Fruit fly (Drosophila melanogaster) whole organism, embryonic: ENCODE measurements around the gene Mtpalpha.

Source experiments
- Atf3 ChIP-seq: fragments of 200-800 bp; sonication (Bioruptor generic); optimal IDR thresholded peaks from 3 replicates; lab custom pipeline; 2016; ENCODE audit warnings: missing biosample characterization, missing genetic modification characterization
- BEAF-32 ChIP-seq: fragments of 200-800 bp; sonication (Bioruptor generic); optimal IDR thresholded peaks from 3 replicates; lab custom pipeline; 2017; ENCODE audit warnings: missing biosample characterization, missing genetic modification characterization, mild to moderate bottlenecking, moderate library complexity, missing genetic modification reagents
- CG1024 ChIP-seq: fragments of 200-800 bp; sonication (Bioruptor generic); IDR thresholded peaks from 2 replicates; pipeline ENCODE4 v1.3.6; 2022; ENCODE audit warnings: missing biosample characterization, missing genetic modification characterization
- CG10321 ChIP-seq: fragments of 200-800 bp; sonication (Bioruptor generic); IDR thresholded peaks from 2 replicates; pipeline ENCODE4 v1.3.6; 2022; ENCODE audit warnings: missing biosample characterization, missing genetic modification characterization
- CG10979 ChIP-seq: fragments of 200-800 bp; sonication (Bioruptor generic); optimal IDR thresholded peaks from 2 replicates; lab custom pipeline; 2018; ENCODE audit warnings: missing biosample characterization, mild to moderate bottlenecking, missing genetic modification characterization, moderate library complexity
- CG1233 ChIP-seq: fragments of 200-800 bp; sonication (Bioruptor generic); optimal IDR thresholded peaks from 4 replicates; lab custom pipeline; 2018; ENCODE audit warnings: missing biosample characterization, mild to moderate bottlenecking, missing genetic modification characterization
- CG12769 ChIP-seq: fragments of 200-800 bp; sonication (Bioruptor generic); optimal IDR thresholded peaks from 2 replicates; lab custom pipeline; 2019; ENCODE audit warnings: missing biosample characterization, mild to moderate bottlenecking, missing genetic modification characterization, moderate library complexity
- CG13287 ChIP-seq: fragments of 200-800 bp; sonication (Bioruptor generic); IDR thresholded peaks from 2 replicates; pipeline ENCODE4 v1.3.6; 2022; ENCODE audit warnings: missing biosample characterization, missing genetic modification characterization; ENCODE audit not compliant: partially characterized antibody
- CG14667 ChIP-seq: fragments of 200-800 bp; sonication (Bioruptor generic); IDR thresholded peaks from 2 replicates; pipeline ENCODE4 v1.3.6; 2022; ENCODE audit warnings: missing biosample characterization, missing genetic modification characterization
- CG1647 ChIP-seq: fragments of 200-800 bp; sonication (Bioruptor generic); optimal IDR thresholded peaks from 3 replicates; lab custom pipeline; 2016; ENCODE audit warnings: missing biosample characterization, missing genetic modification characterization
- CG16813 ChIP-seq: fragments of 200-800 bp; sonication (Bioruptor generic); IDR thresholded peaks from 3 replicates; pipeline ENCODE4 v1.3.6; 2022; ENCODE audit warnings: missing biosample characterization, missing genetic modification characterization; ENCODE audit not compliant: partially characterized antibody
- CG17361 ChIP-seq: fragments of 200-800 bp; sonication (Bioruptor generic); IDR thresholded peaks from 3 replicates; pipeline ENCODE4 v1.3.6; 2022; ENCODE audit warnings: missing biosample characterization, missing genetic modification characterization
- CG30403 ChIP-seq: fragments of 200-800 bp; sonication (Bioruptor generic); optimal IDR thresholded peaks from 3 replicates; lab custom pipeline; 2016; ENCODE audit warnings: missing biosample characterization, missing genetic modification characterization
- CG34224 ChIP-seq: fragments of 200-800 bp; sonication (Bioruptor generic); IDR thresholded peaks from 3 replicates; pipeline ENCODE4 v1.3.6; 2022; ENCODE audit warnings: missing biosample characterization, missing genetic modification characterization; ENCODE audit not compliant: partially characterized antibody
- CG34422 ChIP-seq: fragments of 200-800 bp; sonication (Bioruptor generic); IDR thresholded peaks from 3 replicates; pipeline ENCODE4 v1.3.6; 2022; ENCODE audit warnings: missing biosample characterization, missing genetic modification characterization
- CG3838 ChIP-seq: fragments of 200-800 bp; sonication (Bioruptor generic); optimal IDR thresholded peaks from 3 replicates; lab custom pipeline; 2016; ENCODE audit warnings: missing biosample characterization, missing genetic modification characterization
- CG4730 ChIP-seq: fragments of 200-800 bp; sonication (Bioruptor generic); IDR thresholded peaks from 2 replicates; pipeline ENCODE4 v1.3.6; 2022; ENCODE audit warnings: missing biosample characterization, missing genetic modification characterization
- CG6254 ChIP-seq: fragments of 200-800 bp; sonication (Bioruptor generic); optimal IDR thresholded peaks from 3 replicates; lab custom pipeline; 2017; ENCODE audit warnings: mild to moderate bottlenecking, missing biosample characterization, missing genetic modification reagents, missing genetic modification characterization
- CG6272 ChIP-seq: fragments of 200-800 bp; sonication (Bioruptor generic); IDR thresholded peaks from 2 replicates; pipeline ENCODE4 v1.3.6; 2022; ENCODE audit warnings: missing biosample characterization, missing genetic modification characterization
- CG6654 ChIP-seq: fragments of 200-800 bp; sonication (Bioruptor generic); optimal IDR thresholded peaks from 2 replicates; lab custom pipeline; 2017; ENCODE audit warnings: missing biosample characterization, mild to moderate bottlenecking, missing genetic modification characterization
- CG8478 ChIP-seq: fragments of >200 bp; optimal IDR thresholded peaks from 2 replicates; lab custom pipeline; 2018
- CG8944 ChIP-seq: fragments of 200-800 bp; sonication (Bioruptor generic); optimal IDR thresholded peaks from 3 replicates; lab custom pipeline; 2016; ENCODE audit warnings: missing biosample characterization, missing genetic modification characterization
- Dfd ChIP-seq, 2 experiments: fragments of >200 bp; optimal IDR thresholded peaks; 2 replicates each; lab custom pipeline; 2017; ENCODE audit warnings: missing biosample characterization in 2 of 2, missing genetic modification characterization in 2 of 2
- Dip2 ChIP-seq: fragments of 200-800 bp; sonication (Bioruptor generic); IDR thresholded peaks from 2 replicates; pipeline ENCODE4 v1.3.6; 2022; ENCODE audit warnings: missing biosample characterization, missing genetic modification characterization
- ERR ChIP-seq: fragments of 200-800 bp; sonication (Bioruptor generic); optimal IDR thresholded peaks from 2 replicates; lab custom pipeline; 2016; ENCODE audit warnings: missing biosample characterization, missing genetic modification characterization
- Eip74EF ChIP-seq, 2 experiments: fragments of 200-800 bp in 1 of 2; fragments of >200 bp in 1 of 2; sonication (Bioruptor generic) in 1 of 2; optimal IDR thresholded peaks; 2 replicates each; lab custom pipeline; 2017 to 2019; ENCODE audit warnings: missing biosample characterization in 2 of 2, missing genetic modification characterization in 2 of 2, mild to moderate bottlenecking in 1 of 2, moderate library complexity in 1 of 2
- Hr78 ChIP-seq, 2 experiments: fragments of 200-800 bp in 1 of 2; fragments of >200 bp in 1 of 2; sonication (Bioruptor generic) in 1 of 2; optimal IDR thresholded peaks; 2 replicates each; lab custom pipeline; 2017 to 2019; ENCODE audit warnings: missing biosample characterization in 2 of 2, missing genetic modification characterization in 2 of 2, mild to moderate bottlenecking in 1 of 2, moderate library complexity in 1 of 2
- Lhr ChIP-seq: fragments of 200-800 bp; sonication (Bioruptor generic); optimal IDR thresholded peaks from 3 replicates; lab custom pipeline; 2017; ENCODE audit warnings: mild to moderate bottlenecking, missing biosample characterization, missing genetic modification reagents, missing genetic modification characterization
- MBD-R2 ChIP-seq: fragments of 200-800 bp; sonication (Bioruptor generic); IDR thresholded peaks from 2 replicates; pipeline ENCODE4 v1.3.6; 2022; ENCODE audit warnings: missing biosample characterization, missing genetic modification characterization
- Oli ChIP-seq: fragments of 200-800 bp; sonication (Bioruptor generic); optimal IDR thresholded peaks from 2 replicates; lab custom pipeline; 2018; ENCODE audit warnings: missing biosample characterization, mild to moderate bottlenecking, missing genetic modification characterization, moderate library complexity
- Taf1 ChIP-seq: fragments of 200-800 bp; sonication (Bioruptor generic); IDR thresholded peaks from 2 replicates; pipeline ENCODE4 v1.3.6; 2022; ENCODE audit warnings: missing biosample characterization, missing genetic modification characterization
- abd-A ChIP-seq: fragments of 200-800 bp; sonication (Bioruptor generic); optimal IDR thresholded peaks from 3 replicates; lab custom pipeline; 2019; ENCODE audit warnings: missing biosample characterization, mild to moderate bottlenecking, missing genetic modification characterization, moderate library complexity
- esg ChIP-seq: fragments of 200-800 bp; sonication (Bioruptor generic); conservative IDR thresholded peaks from 2 replicates; pipeline ENCODE4 v1.3.6; 2022; ENCODE audit warnings: missing biosample characterization, missing genetic modification characterization
- fd102C ChIP-seq: fragments of 200-800 bp; sonication (Bioruptor generic); optimal IDR thresholded peaks from 2 replicates; lab custom pipeline; 2018; ENCODE audit warnings: missing biosample characterization, mild to moderate bottlenecking, missing genetic modification characterization, moderate library complexity
- fu2 ChIP-seq: fragments of 200-800 bp; sonication (Bioruptor generic); optimal IDR thresholded peaks from 2 replicates; lab custom pipeline; 2016; ENCODE audit warnings: missing biosample characterization, missing genetic modification characterization
- jigr1 ChIP-seq: fragments of 200-800 bp; sonication (Bioruptor generic); IDR thresholded peaks from 3 replicates; pipeline ENCODE4 v1.3.6; 2022; ENCODE audit warnings: missing biosample characterization, missing genetic modification characterization
- jing ChIP-seq: fragments of 200-800 bp; sonication (Bioruptor generic); optimal IDR thresholded peaks from 2 replicates; lab custom pipeline; 2018; ENCODE audit warnings: missing biosample characterization, mild to moderate bottlenecking, missing genetic modification characterization
- jumu ChIP-seq: fragments of 200-800 bp; sonication (Bioruptor generic); optimal IDR thresholded peaks from 3 replicates; lab custom pipeline; 2016; ENCODE audit warnings: missing biosample characterization, missing genetic modification characterization
- kah ChIP-seq: fragments of 200-800 bp; sonication (Bioruptor generic); optimal IDR thresholded peaks from 2 replicates; lab custom pipeline; 2018; ENCODE audit warnings: missing biosample characterization, mild to moderate bottlenecking, missing genetic modification characterization
- ken ChIP-seq: fragments of 200-800 bp; sonication (Bioruptor generic); IDR thresholded peaks from 3 replicates; pipeline ENCODE4 v1.3.6; 2022; ENCODE audit warnings: missing biosample characterization, missing genetic modification characterization
- pfk ChIP-seq: fragments of 200-800 bp; sonication (Bioruptor generic); optimal IDR thresholded peaks from 2 replicates; lab custom pipeline; 2018; ENCODE audit warnings: missing biosample characterization, mild to moderate bottlenecking, missing genetic modification characterization, moderate library complexity
- pnt ChIP-seq: fragments of 200-800 bp; sonication (Bioruptor generic); optimal IDR thresholded peaks from 3 replicates; lab custom pipeline; 2016; ENCODE audit warnings: missing biosample characterization, missing genetic modification characterization
- ranshi ChIP-seq: fragments of 200-800 bp; sonication (Bioruptor generic); IDR thresholded peaks from 2 replicates; pipeline ENCODE4 v1.3.6; 2022; ENCODE audit warnings: missing biosample characterization, missing genetic modification characterization
- sc ChIP-seq, 3 experiments: fragments of >200 bp in 2 of 3; fragments of 200-800 bp in 1 of 3; sonication (Bioruptor generic) in 1 of 3; optimal IDR thresholded peaks; 2 replicates in 2 of 3; 3 replicates in 1 of 3; lab custom pipeline; 2017; ENCODE audit warnings: mild to moderate bottlenecking in 1 of 3, missing biosample characterization in 1 of 3, missing genetic modification characterization in 1 of 3, missing genetic modification reagents in 1 of 3
- seq ChIP-seq: fragments of 200-800 bp; sonication (Bioruptor generic); IDR thresholded peaks from 2 replicates; pipeline ENCODE4 v1.3.6; 2022; ENCODE audit warnings: missing biosample characterization, missing genetic modification characterization
- sob ChIP-seq: fragments of 200-800 bp; sonication (Bioruptor generic); IDR thresholded peaks from 2 replicates; pipeline ENCODE4 v1.3.6; 2022; ENCODE audit warnings: missing biosample characterization, missing genetic modification characterization
- stwl ChIP-seq: fragments of 200-800 bp; sonication (Bioruptor generic); optimal IDR thresholded peaks from 3 replicates; lab custom pipeline; 2018; ENCODE audit warnings: missing biosample characterization, mild to moderate bottlenecking, missing genetic modification characterization, moderate library complexity
- yki ChIP-seq: fragments of >200 bp; optimal IDR thresholded peaks from 3 replicates; lab custom pipeline; 2018
- zf30C ChIP-seq: fragments of 200-800 bp; sonication (Bioruptor generic); optimal IDR thresholded peaks from 3 replicates; lab custom pipeline; 2018; ENCODE audit warnings: missing biosample characterization, mild to moderate bottlenecking, missing genetic modification characterization
- zfh1 ChIP-seq: fragments of 200-800 bp; sonication (Bioruptor generic); IDR thresholded peaks from 3 replicates; pipeline ENCODE4 v1.3.6; 2022; ENCODE audit warnings: missing biosample characterization, missing genetic modification characterization

Gene Mtpalpha

DNA sequence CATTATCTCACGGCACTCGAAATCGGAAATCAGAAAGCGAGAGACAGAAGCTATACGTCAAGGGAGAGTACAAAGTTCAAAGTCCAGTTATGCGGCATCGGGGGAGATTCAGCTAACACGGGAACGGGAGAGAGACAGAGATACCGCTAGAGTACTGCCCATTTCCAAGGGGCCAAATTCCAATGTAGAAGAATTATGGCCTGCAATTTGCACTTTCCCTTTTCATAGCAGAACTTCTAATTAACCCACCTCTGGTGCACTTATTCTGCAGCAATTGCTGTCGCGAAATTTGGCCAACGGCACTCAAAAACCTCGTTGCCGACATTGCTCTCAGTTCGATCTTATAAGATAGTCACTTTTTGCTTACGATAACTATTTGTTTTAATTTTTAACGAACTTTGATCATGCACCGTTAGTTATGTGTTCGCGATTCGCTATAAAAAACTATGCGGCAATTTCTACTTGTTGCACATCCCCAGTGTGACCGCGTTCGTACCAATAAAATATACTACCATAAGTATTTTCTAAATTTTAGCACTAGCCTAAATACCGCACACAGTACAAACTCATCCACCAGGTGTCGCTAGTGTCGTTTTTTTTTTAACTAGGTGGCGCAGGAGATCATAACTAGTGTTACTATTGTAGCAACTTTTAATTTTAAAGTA, at the start of gene Mtpalpha (continued):
- no peak for TF ChIP-seq yki (lab: Kevin White, UChicago)
- 0 out of 3 replicates have a peak, but pooled peaks have one; percentile 49 for TF ChIP-seq CG17361
- TF ChIP-seq CG14667 (GFP tag; lab: Robert Waterston, UW) = no peak
- no peak for TF ChIP-seq abd-A (tag; lab: Kevin White, UChicago)
- TF ChIP-seq CG8944 (GFP tag; lab: Kevin White, UChicago) = peak; percentile 4
- no peak for TF ChIP-seq pfk
- TF ChIP-seq CG6654 (GFP tag; lab: Kevin White, UChicago) = no peak
- peak; percentile 43 for TF ChIP-seq CG30403 (GFP tag; lab: Kevin White, UChicago)
- peak; percentile 88 for TF ChIP-seq kah
- TF ChIP-seq sc (optimal IDR thresholded peaks at IDR 0.05; lab: Kevin White, UChicago) = no peak
- no peak for TF ChIP-seq sc (GFP tag; optimal IDR thresholded peaks at IDR 0.05; lab: Kevin White, UChicago)
- TF ChIP-seq zfh1 = no peak
- no peak for TF ChIP-seq Atf3 (GFP tag; lab: Kevin White, UChicago)
- TF ChIP-seq Eip74EF (GFP tag; optimal IDR thresholded peaks at IDR 0.05; lab: Kevin White, UChicago) = peak in 1 of 2 experiments; percentile 4
- no peak for TF ChIP-seq jing
- TF ChIP-seq esg (GFP tag; lab: Robert Waterston, UW) = no peak
- TF ChIP-seq Hr78 (GFP tag; optimal IDR thresholded peaks at IDR 0.05; lab: Kevin White, UChicago) = peak in 1 of 2 experiments; percentile 36
- TF ChIP-seq CG6272 (GFP tag; lab: Robert Waterston, UW) = no peak
- TF ChIP-seq CG4730 (GFP tag; lab: Robert Waterston, UW) = no peak
- TF ChIP-seq CG8478 (lab: Kevin White, UChicago) = no peak
- TF ChIP-seq zf30C (GFP tag; lab: Kevin White, UChicago) = no peak
- peak; percentile 72 for TF ChIP-seq MBD-R2 (GFP tag; lab: Robert Waterston, UW)
- no peak for TF ChIP-seq CG1024
- TF ChIP-seq CG10979 (tag; lab: Kevin White, UChicago) = peak; percentile 100
- TF ChIP-seq CG10321 (GFP tag; lab: Robert Waterston, UW) = no peak
- TF ChIP-seq Oli (tag; lab: Kevin White, UChicago) = no peak
- no peak for TF ChIP-seq ERR (GFP tag; lab: Kevin White, UChicago)
- no peak for TF ChIP-seq ranshi
- no peak for TF ChIP-seq CG16813 (GFP tag; lab: Robert Waterston, UW)
- no peak for TF ChIP-seq CG1647 (GFP tag; lab: Kevin White, UChicago)
- peak; percentile 18 for TF ChIP-seq jumu (GFP tag; lab: Kevin White, UChicago)
- TF ChIP-seq Taf1 (GFP tag; lab: Robert Waterston, UW) = no peak
- no peak for TF ChIP-seq fu2
- peak; percentile 22 for TF ChIP-seq pnt (GFP tag; lab: Kevin White, UChicago)
- no peak for TF ChIP-seq seq (GFP tag; lab: Robert Waterston, UW)
- TF ChIP-seq Dip2 (GFP tag; lab: Robert Waterston, UW) = peak; percentile 98
- TF ChIP-seq CG34422 (GFP tag; lab: Robert Waterston, UW) = peak; percentile 76
- TF ChIP-seq CG6254 (GFP tag; lab: Kevin White, UChicago) = peak; percentile 71
- peak; percentile 28 for TF ChIP-seq BEAF-32 (GFP tag; lab: Kevin White, UChicago)
- peak; percentile 84 for TF ChIP-seq stwl
- TF ChIP-seq ken (GFP tag; lab: Robert Waterston, UW) = peak; percentile 52; the same call in 2 of the 3 replicates
- no peak for TF ChIP-seq jigr1 (GFP tag; lab: Robert Waterston, UW)
- TF ChIP-seq fd102C (GFP tag; lab: Kevin White, UChicago) = no peak
- TF ChIP-seq CG34224 = no peak
- TF ChIP-seq Dfd (GFP tag; optimal IDR thresholded peaks at IDR 0.05; lab: Kevin White, UChicago) = no peak
- no peak; the same call in none of the 2 replicates for TF ChIP-seq CG13287 (GFP tag; lab: Robert Waterston, UW)
- TF ChIP-seq Lhr (GFP tag; lab: Kevin White, UChicago) = peak; percentile 88
- no peak for TF ChIP-seq CG1233 (GFP tag; lab: Kevin White, UChicago)
- peak; percentile 84 for TF ChIP-seq CG3838 (GFP tag; lab: Kevin White, UChicago)
- TF ChIP-seq CG12769 (tag; lab: Kevin White, UChicago) = no peak
- TF ChIP-seq sob (GFP tag; lab: Robert Waterston, UW) = peak; percentile 39; the same call in 1 of the 2 replicates
